Fruit fly (Drosophila melanogaster): ENCODE data around the gene CG14625.

- TF ChIP-seq usp (GFP tag; optimal IDR thresholded peaks at IDR 0.05) (no peak), CG8478 (optimal IDR thresholded peaks at IDR 0.05) (no peak), EcR (GFP tag; optimal IDR thresholded peaks at IDR 0.05) (no peak), pan (optimal IDR thresholded peaks at IDR 0.05) (peak; percentile 59), Dll (optimal IDR thresholded peaks at IDR 0.05) (peak; percentile 3), psq (optimal IDR thresholded peaks at IDR 0.05) (no peak)
Measured at dm6 chrX:1234817-1235617, 35.7 kb downstream of the CG14625 start.
